Worm (Caenorhabditis elegans) whole organism, L1 larva: ENCODE data around the gene Y55F3BR.2.

Source experiments
- ceh-8 ChIP-seq: fragments of 200-800 bp; sonication (Bioruptor generic); optimal IDR thresholded peaks from 2 replicates; lab custom pipeline; 2018; ENCODE audit warnings: mild to moderate bottlenecking, missing genetic modification characterization, moderate library complexity, missing compliant biosample characterization
- ceh-82 ChIP-seq, 3 experiments: fragments of 150-350 bp in 1 of 3; sonication (generic microtip) in 2 of 3; optimal IDR thresholded peaks; 2 replicates each; lab custom pipeline; 2014 to 2017; ENCODE audit warnings: missing biosample characterization in 3 of 3, missing genetic modification characterization in 3 of 3
- ceh-88 ChIP-seq: fragments of 200-800 bp; sonication (Bioruptor generic); IDR thresholded peaks from 2 replicates; pipeline ENCODE4 v1.3.6; 2022; ENCODE audit warnings: missing genetic modification characterization, missing compliant biosample characterization
- ceh-90 ChIP-seq: sonication (generic microtip); optimal IDR thresholded peaks from 2 replicates; lab custom pipeline; 2016; ENCODE audit warnings: missing genetic modification characterization, missing compliant biosample characterization
- dpl-1 ChIP-seq, 3 experiments: fragments of 150-350 bp in 2 of 3; sonication (generic microtip) in 1 of 3; optimal IDR thresholded peaks; 2 replicates each; lab custom pipeline; 2014 to 2017; ENCODE audit warnings: missing biosample characterization in 3 of 3, missing genetic modification characterization in 3 of 3, missing genetic modification reagents in 3 of 3
- dsc-1 ChIP-seq: sonication (generic microtip); optimal IDR thresholded peaks from 2 replicates; lab custom pipeline; 2016; ENCODE audit warnings: mild to moderate bottlenecking, missing genetic modification characterization, missing compliant biosample characterization
- efl-1 ChIP-seq, 4 experiments: fragments of 150-350 bp; optimal IDR thresholded peaks in 3 of 4; peaks in 1 of 4; 1 replicate in 1 of 4; 2 replicates in 3 of 4; lab custom pipeline; 2014; ENCODE audit warnings: missing biosample characterization in 2 of 4, missing genetic modification characterization in 2 of 4, missing genetic modification reagents in 2 of 4
- elt-2 ChIP-seq: sonication (generic microtip); optimal IDR thresholded peaks from 2 replicates; lab custom pipeline; 2016; ENCODE audit warnings: missing genetic modification characterization, mild to moderate bottlenecking, inconsistent platforms, missing compliant biosample characterization, missing genetic modification reagents
- fkh-10 ChIP-seq: sonication (generic microtip); optimal IDR thresholded peaks from 2 replicates; lab custom pipeline; 2017; ENCODE audit warnings: missing biosample characterization, missing genetic modification reagents, missing genetic modification characterization
- fkh-8 ChIP-seq: sonication (generic microtip); optimal IDR thresholded peaks from 2 replicates; lab custom pipeline; 2016; ENCODE audit warnings: mild to moderate bottlenecking, missing genetic modification characterization, missing compliant biosample characterization
- grh-1 ChIP-seq: fragments of 200-800 bp; sonication (Bioruptor generic); IDR thresholded peaks from 2 replicates; pipeline ENCODE4 v1.3.6; 2022; ENCODE audit warnings: missing genetic modification reagents, missing genetic modification characterization, missing compliant biosample characterization
- isw-1 ChIP-seq: fragments of 200-800 bp; sonication (Bioruptor generic); IDR thresholded peaks from 2 replicates; pipeline ENCODE4 v1.3.6; 2022; ENCODE audit warnings: missing genetic modification characterization, missing compliant biosample characterization
- lin-14 ChIP-seq: fragments of 200-800 bp; sonication (Bioruptor generic); optimal IDR thresholded peaks from 2 replicates; lab custom pipeline; 2018; ENCODE audit warnings: mild to moderate bottlenecking, missing genetic modification characterization, moderate library complexity, missing compliant biosample characterization
- lin-15B ChIP-seq: fragments of 150-350 bp; sonication (generic microtip); optimal IDR thresholded peaks from 3 replicates; lab custom pipeline; 2014; ENCODE audit warnings: missing biosample characterization, missing genetic modification characterization
- lin-35 ChIP-seq, 2 experiments: fragments of 150-350 bp; optimal IDR thresholded peaks; 2 replicates each; lab custom pipeline; 2014; ENCODE audit warnings: missing biosample characterization in 2 of 2, missing genetic modification characterization in 2 of 2, missing genetic modification reagents in 2 of 2
- lsy-2 ChIP-seq, 2 experiments: fragments of 150-350 bp; optimal IDR thresholded peaks; 2 replicates each; lab custom pipeline; 2014; ENCODE audit warnings: missing biosample characterization in 2 of 2, missing genetic modification characterization in 2 of 2
- mab-9 ChIP-seq: fragments of 200-800 bp; sonication (Bioruptor generic); IDR thresholded peaks from 2 replicates; pipeline ENCODE4 v1.3.6; 2022; ENCODE audit warnings: missing genetic modification reagents, missing genetic modification characterization, missing compliant biosample characterization
- nhr-19 ChIP-seq: fragments of 200-800 bp; sonication (Bioruptor generic); conservative IDR thresholded peaks from 2 replicates; pipeline ENCODE4 v1.3.6; 2022; ENCODE audit warnings: missing genetic modification characterization, missing compliant biosample characterization
- nhr-20 ChIP-seq: sonication (generic microtip); optimal IDR thresholded peaks from 2 replicates; lab custom pipeline; 2016; ENCODE audit warnings: mild to moderate bottlenecking, missing genetic modification characterization, missing compliant biosample characterization
- nhr-47 ChIP-seq: sonication (generic microtip); optimal IDR thresholded peaks from 2 replicates; lab custom pipeline; 2016; ENCODE audit warnings: mild to moderate bottlenecking, missing genetic modification characterization, moderate library complexity, missing compliant biosample characterization
- nhr-71 ChIP-seq: sonication (generic microtip); optimal IDR thresholded peaks from 2 replicates; lab custom pipeline; 2016; ENCODE audit warnings: mild to moderate bottlenecking, missing genetic modification characterization, moderate library complexity, missing compliant biosample characterization
- nhr-77 ChIP-seq: fragments of 150-350 bp; optimal IDR thresholded peaks from 2 replicates; lab custom pipeline; 2014; ENCODE audit warnings: missing biosample characterization, missing genetic modification characterization
- nhr-85 ChIP-seq: sonication (generic microtip); peaks from one replicate; lab custom pipeline; 2016; ENCODE audit warnings: missing genetic modification characterization, inconsistent platforms, missing compliant biosample characterization
- nhr-90 ChIP-seq: sonication (generic microtip); optimal IDR thresholded peaks from 2 replicates; lab custom pipeline; 2016; ENCODE audit warnings: mild to moderate bottlenecking, missing genetic modification characterization, missing compliant biosample characterization; ENCODE audit not compliant: poor library complexity
- rnt-1 ChIP-seq: sonication (generic microtip); optimal IDR thresholded peaks from 2 replicates; lab custom pipeline; 2016; ENCODE audit warnings: mild to moderate bottlenecking, missing genetic modification characterization, moderate library complexity, missing compliant biosample characterization
- skn-1 ChIP-seq: fragments of 150-350 bp; optimal IDR thresholded peaks from 2 replicates; lab custom pipeline; 2014; ENCODE audit warnings: missing biosample characterization, missing genetic modification characterization
- snpc-4 ChIP-seq: fragments of 150-350 bp; optimal IDR thresholded peaks from 2 replicates; lab custom pipeline; 2014; ENCODE audit warnings: missing biosample characterization, missing genetic modification characterization
- snu-23 ChIP-seq: sonication (generic microtip); optimal IDR thresholded peaks from 2 replicates; lab custom pipeline; 2016; ENCODE audit warnings: missing genetic modification characterization, missing compliant biosample characterization
- swsn-7 ChIP-seq: sonication (generic microtip); optimal IDR thresholded peaks from 2 replicates; lab custom pipeline; 2016; ENCODE audit warnings: missing genetic modification characterization, missing compliant biosample characterization
- tbx-2 ChIP-seq: sonication (generic microtip); optimal IDR thresholded peaks from 2 replicates; lab custom pipeline; 2016; ENCODE audit warnings: missing genetic modification characterization, missing compliant biosample characterization
- unc-62 ChIP-seq: fragments of 150-350 bp; optimal IDR thresholded peaks from 2 replicates; lab custom pipeline; 2014; ENCODE audit warnings: missing biosample characterization, missing genetic modification reagents, missing genetic modification characterization
- unc-86 ChIP-seq: sonication (generic microtip); optimal IDR thresholded peaks from 2 replicates; lab custom pipeline; 2016; ENCODE audit warnings: missing genetic modification characterization, missing compliant biosample characterization
- unc-98 ChIP-seq: fragments of 200-800 bp; sonication (Bioruptor generic); IDR thresholded peaks from 2 replicates; pipeline ENCODE4 v1.3.6; 2022; ENCODE audit warnings: missing genetic modification characterization, missing compliant biosample characterization
- xbp-1 ChIP-seq: sonication (generic microtip); optimal IDR thresholded peaks from 2 replicates; lab custom pipeline; 2016; ENCODE audit warnings: missing genetic modification characterization, missing compliant biosample characterization
- zag-1 ChIP-seq: fragments of 150-350 bp; optimal IDR thresholded peaks from 2 replicates; lab custom pipeline; 2014; ENCODE audit warnings: missing biosample characterization, missing genetic modification characterization
- ztf-11 ChIP-seq, 2 experiments: sonication (generic microtip); optimal IDR thresholded peaks; 2 replicates each; lab custom pipeline; 2016 to 2017; ENCODE audit warnings: missing genetic modification characterization in 2 of 2, missing biosample characterization in 1 of 2, missing compliant biosample characterization in 1 of 2

The Y55F3BR.2 gene

ce11 chrIV:858630-859029, at the start of gene Y55F3BR.2:
Y55F3BR.2 (plus strand) TSS chrIV:858930.
- no peak for TF ChIP-seq nhr-77 (tag; lab: Kevin White, UChicago)
- TF ChIP-seq ceh-8 (GFP tag; lab: Kevin White, UChicago) = no peak
- TF ChIP-seq unc-62 (GFP tag; lab: Kevin White, UChicago) = no peak
- TF ChIP-seq zag-1 (tag; lab: Kevin White, UChicago) = no peak
- no peak for TF ChIP-seq snpc-4 (tag; lab: Kevin White, UChicago)

- peak; percentile 7 to 29 (median 22) for TF ChIP-seq ceh-82 (tag; optimal IDR thresholded peaks at IDR 0.05; lab: Kevin White, UChicago)
- peak; percentile 53 for TF ChIP-seq tbx-2 (tag; lab: Kevin White, UChicago)
- TF ChIP-seq snu-23 = peak; percentile 60
- peak; percentile 46 for TF ChIP-seq nhr-90 (tag; lab: Kevin White, UChicago)
- TF ChIP-seq elt-2 (tag; lab: Kevin White, UChicago) = peak; percentile 0
- TF ChIP-seq lin-35 (GFP tag; optimal IDR thresholded peaks at IDR 0.05; lab: Kevin White, UChicago) = peak; percentile 24 to 48
- peak; percentile 58 for TF ChIP-seq ceh-90
- TF ChIP-seq fkh-8 (tag; lab: Kevin White, UChicago) = peak; percentile 8
- TF ChIP-seq dsc-1 (tag; lab: Kevin White, UChicago) = peak; percentile 41
- peak; percentile 44 for TF ChIP-seq xbp-1 (tag; lab: Kevin White, UChicago)
- TF ChIP-seq nhr-47 (tag; lab: Kevin White, UChicago) = peak; percentile 75
- TF ChIP-seq unc-98 (GFP tag; lab: Robert Waterston, UW) = peak; percentile 57
- peak; percentile 70; the same call in 1 of the 2 replicates for TF ChIP-seq mab-9 (GFP tag; lab: Robert Waterston, UW)
- TF ChIP-seq nhr-19 (GFP tag; lab: Robert Waterston, UW) = peak; percentile 50
- TF ChIP-seq lin-15B (tag; lab: Kevin White, UChicago) = peak; percentile 11
- TF ChIP-seq unc-86 (tag; lab: Kevin White, UChicago) = peak; percentile 54
- TF ChIP-seq ztf-11 (tag; optimal IDR thresholded peaks at IDR 0.05; lab: Kevin White, UChicago) = peak in 1 of 2 experiments; percentile 12
- TF ChIP-seq nhr-85 (tag; lab: Kevin White, UChicago) = peak; percentile 63
- peak in 2 of 3 experiments; percentile 46 to 52 for TF ChIP-seq dpl-1 (GFP tag; optimal IDR thresholded peaks at IDR 0.05; lab: Kevin White, UChicago)
- TF ChIP-seq isw-1 (GFP tag; lab: Robert Waterston, UW) = peak; percentile 79
- TF ChIP-seq efl-1 (optimal IDR thresholded peaks at IDR 0.05; lab: Kevin White, UChicago) = peak; percentile 68 to 70
- TF ChIP-seq efl-1 (GFP tag; optimal IDR thresholded peaks at IDR 0.05 in 1 of 2; lab: Kevin White, UChicago) = peak; percentile 51 to 92
- peak in 1 of 2 experiments; percentile 7 for TF ChIP-seq lsy-2 (tag; optimal IDR thresholded peaks at IDR 0.05; lab: Kevin White, UChicago)
- TF ChIP-seq ceh-88 (GFP tag; lab: Robert Waterston, UW) = peak; percentile 45; the same call in 1 of the 2 replicates
- peak; percentile 55 for TF ChIP-seq swsn-7
- TF ChIP-seq nhr-20 (tag; lab: Kevin White, UChicago) = peak; percentile 26
- peak; percentile 70 for TF ChIP-seq nhr-71 (tag; lab: Kevin White, UChicago)
- TF ChIP-seq grh-1 (GFP tag; lab: Robert Waterston, UW) = peak; percentile 43; the same call in 1 of the 2 replicates
Observed at ce11 chrIV:813341-813740, 45.4 kb upstream of the Y55F3BR.2 start.

ce11 chrIV:817879-818278, 40.9 kb upstream of the Y55F3BR.2 start:
- TF ChIP-seq nhr-85 (tag; lab: Kevin White, UChicago) = peak; percentile 40
- TF ChIP-seq dpl-1 (GFP tag; optimal IDR thresholded peaks at IDR 0.05; lab: Kevin White, UChicago) = no peak
- TF ChIP-seq efl-1 (optimal IDR thresholded peaks at IDR 0.05; lab: Kevin White, UChicago) = no peak
- TF ChIP-seq efl-1 (GFP tag; optimal IDR thresholded peaks at IDR 0.05 in 1 of 2; lab: Kevin White, UChicago) = peak in 1 of 2 experiments; percentile 89
- TF ChIP-seq rnt-1 (tag; lab: Kevin White, UChicago) = no peak

ce11 chrIV:824854-825253, 33.9 kb upstream of the Y55F3BR.2 start, which contains the start of gene zipt-15:
zipt-15 (minus strand) TSS chrIV:824954.
- TF ChIP-seq fkh-10 (no peak), lin-14 (GFP tag; lab: Kevin White, UChicago) (no peak), elt-2 (tag; lab: Kevin White, UChicago) (no peak), skn-1 (tag; lab: Kevin White, UChicago) (no peak), swsn-7 (no peak)
